Worm (Caenorhabditis elegans): ENCODE results near the gene ZK632.10.

- TF ChIP-seq med-1 (GFP tag; optimal IDR thresholded peaks at IDR 0.05; ENCODE audit: insufficient read depth) (no peak), tab-1 (GFP tag; IDR thresholded peaks at IDR 0.05) (no peak), klf-2 (GFP tag; conservative IDR thresholded peaks at IDR 0.05) (no peak), flt-1 (GFP tag; IDR thresholded peaks at IDR 0.05) (no peak), ztf-23 (GFP tag; IDR thresholded peaks at IDR 0.05) (no peak), T22C8.4 (GFP tag; IDR thresholded peaks at IDR 0.05) (no peak), cog-1 (tag; optimal IDR thresholded peaks at IDR 0.05) (no peak)
Measured at ce11 chrIII:9825073-9825828, 2.3 kb downstream of the ZK632.10 start, which contains the start of gene ZK632.9.

All from whole organism, midembryonic.